Fruit fly (Drosophila melanogaster) whole organism, embryonic: ENCODE measurements around the gene Tbca.

Source experiments
- Ada2b ChIP-seq: fragments of 200-800 bp; sonication (Bioruptor generic); IDR thresholded peaks from 2 replicates; pipeline ENCODE4 v1.3.6; 2022; ENCODE audit warnings: missing biosample characterization, missing genetic modification characterization
- CG10431 ChIP-seq: fragments of 200-800 bp; sonication (Bioruptor generic); optimal IDR thresholded peaks from 3 replicates; lab custom pipeline; 2018; ENCODE audit warnings: missing biosample characterization, mild to moderate bottlenecking, missing genetic modification characterization
- CG11695 ChIP-seq: fragments of 200-800 bp; sonication (Bioruptor generic); IDR thresholded peaks from 3 replicates; pipeline ENCODE4 v1.3.6; 2022; ENCODE audit warnings: missing biosample characterization, missing genetic modification characterization
- CG11696 ChIP-seq: fragments of 200-800 bp; sonication (Bioruptor generic); IDR thresholded peaks from 2 replicates; pipeline ENCODE4 v1.3.6; 2022; ENCODE audit warnings: missing biosample characterization, missing genetic modification characterization
- CG12219 ChIP-seq: fragments of 200-800 bp; sonication (Bioruptor generic); optimal IDR thresholded peaks from 3 replicates; lab custom pipeline; 2018; ENCODE audit warnings: missing biosample characterization, mild to moderate bottlenecking, missing genetic modification characterization
- CG12769 ChIP-seq: fragments of 200-800 bp; sonication (Bioruptor generic); optimal IDR thresholded peaks from 2 replicates; lab custom pipeline; 2019; ENCODE audit warnings: missing biosample characterization, mild to moderate bottlenecking, missing genetic modification characterization, moderate library complexity
- CG13296 ChIP-seq: fragments of 200-800 bp; sonication (Bioruptor generic); optimal IDR thresholded peaks from 3 replicates; lab custom pipeline; 2018; ENCODE audit warnings: missing biosample characterization, mild to moderate bottlenecking, missing genetic modification characterization
- CG16815 ChIP-seq: fragments of 200-800 bp; sonication (Bioruptor generic); optimal IDR thresholded peaks from 3 replicates; lab custom pipeline; 2017; ENCODE audit warnings: missing biosample characterization, mild to moderate bottlenecking, missing genetic modification characterization
- CG16863 ChIP-seq: fragments of 200-800 bp; sonication (Bioruptor generic); optimal IDR thresholded peaks from 3 replicates; lab custom pipeline; 2016; ENCODE audit warnings: missing biosample characterization, missing genetic modification characterization
- CG17361 ChIP-seq: fragments of 200-800 bp; sonication (Bioruptor generic); IDR thresholded peaks from 3 replicates; pipeline ENCODE4 v1.3.6; 2022; ENCODE audit warnings: missing biosample characterization, missing genetic modification characterization
- CG2129 ChIP-seq: fragments of 200-800 bp; sonication (Bioruptor generic); IDR thresholded peaks from 2 replicates; pipeline ENCODE4 v1.3.6; 2022; ENCODE audit warnings: missing biosample characterization, missing genetic modification characterization; ENCODE audit not compliant: partially characterized antibody
- CG2199 ChIP-seq: fragments of 200-800 bp; sonication (Bioruptor generic); IDR thresholded peaks from 3 replicates; pipeline ENCODE4 v1.3.6; 2022; ENCODE audit warnings: missing biosample characterization, missing genetic modification characterization
- CG2712 ChIP-seq: fragments of 200-800 bp; optimal IDR thresholded peaks from 3 replicates; lab custom pipeline; 2019; ENCODE audit warnings: missing biosample characterization, mild to moderate bottlenecking, missing genetic modification characterization, moderate library complexity
- CG3163 ChIP-seq: fragments of 200-800 bp; sonication (Bioruptor generic); optimal IDR thresholded peaks from 3 replicates; lab custom pipeline; 2016; ENCODE audit warnings: missing biosample characterization, missing genetic modification characterization
- CG32532 ChIP-seq: fragments of 200-800 bp; sonication (Bioruptor generic); IDR thresholded peaks from 2 replicates; pipeline ENCODE4 v1.3.6; 2022; ENCODE audit warnings: missing biosample characterization, missing genetic modification characterization
- CG33213 ChIP-seq: fragments of 200-800 bp; sonication (Bioruptor generic); optimal IDR thresholded peaks from 3 replicates; lab custom pipeline; 2016; ENCODE audit warnings: missing biosample characterization, missing genetic modification characterization
- CG4282 ChIP-seq: fragments of 200-800 bp; sonication (Bioruptor generic); optimal IDR thresholded peaks from 2 replicates; lab custom pipeline; 2016; ENCODE audit warnings: missing biosample characterization, missing genetic modification characterization
- CG43689 ChIP-seq: fragments of 200-800 bp; sonication (Bioruptor generic); IDR thresholded peaks from 2 replicates; pipeline ENCODE4 v1.3.6; 2022; ENCODE audit warnings: missing biosample characterization, missing genetic modification characterization
- CG6175 ChIP-seq: fragments of 200-800 bp; sonication (Bioruptor generic); IDR thresholded peaks from 3 replicates; pipeline ENCODE4 v1.3.6; 2022; ENCODE audit warnings: missing biosample characterization, missing genetic modification characterization
- CG6654 ChIP-seq: fragments of 200-800 bp; sonication (Bioruptor generic); optimal IDR thresholded peaks from 2 replicates; lab custom pipeline; 2017; ENCODE audit warnings: missing biosample characterization, mild to moderate bottlenecking, missing genetic modification characterization
- CrebB ChIP-seq: fragments of 200-800 bp; sonication (Bioruptor generic); optimal IDR thresholded peaks from 3 replicates; lab custom pipeline; 2018; ENCODE audit warnings: missing biosample characterization, mild to moderate bottlenecking, missing genetic modification characterization
- Dbx ChIP-seq: fragments of 200-800 bp; sonication (Bioruptor generic); IDR thresholded peaks from 3 replicates; pipeline ENCODE4 v1.3.6; 2022; ENCODE audit warnings: missing biosample characterization, missing genetic modification characterization
- Dll ChIP-seq: fragments of 200-800 bp; sonication (Bioruptor generic); IDR thresholded peaks from 4 replicates; pipeline ENCODE4 v1.3.6; 2022; ENCODE audit warnings: missing biosample characterization, missing genetic modification characterization; ENCODE audit not compliant: partially characterized antibody
- Fer2 ChIP-seq: fragments of 200-800 bp; sonication (Bioruptor generic); optimal IDR thresholded peaks from 2 replicates; lab custom pipeline; 2018; ENCODE audit warnings: missing biosample characterization, mild to moderate bottlenecking, missing genetic modification characterization, moderate library complexity
- Hr51 ChIP-seq, 2 experiments: fragments of 200-800 bp; sonication (Bioruptor generic); optimal IDR thresholded peaks; 2 replicates in 1 of 2; 3 replicates in 1 of 2; lab custom pipeline; 2016 to 2018; ENCODE audit warnings: missing biosample characterization in 2 of 2, missing genetic modification characterization in 2 of 2, mild to moderate bottlenecking in 1 of 2, moderate library complexity in 1 of 2
- MTF-1 ChIP-seq: fragments of 200-800 bp; sonication (Bioruptor generic); optimal IDR thresholded peaks from 2 replicates; lab custom pipeline; 2018; ENCODE audit warnings: missing biosample characterization, mild to moderate bottlenecking, missing genetic modification characterization, borderline replicate concordance
- Nf-YB ChIP-seq: fragments of 200-800 bp; sonication (Bioruptor generic); optimal IDR thresholded peaks from 3 replicates; lab custom pipeline; 2019; ENCODE audit warnings: missing biosample characterization, mild to moderate bottlenecking, missing genetic modification characterization, moderate library complexity
- Oaz ChIP-seq: fragments of 200-800 bp; sonication (Bioruptor generic); IDR thresholded peaks from 2 replicates; pipeline ENCODE4 v1.3.6; 2022; ENCODE audit warnings: missing biosample characterization, missing genetic modification characterization
- Rfx ChIP-seq: fragments of 200-800 bp; sonication (Bioruptor generic); IDR thresholded peaks from 2 replicates; pipeline ENCODE4 v1.3.6; 2022; ENCODE audit warnings: missing biosample characterization, missing genetic modification characterization
- Rx ChIP-seq: fragments of 200-800 bp; sonication (Bioruptor generic); IDR thresholded peaks from 2 replicates; pipeline ENCODE4 v1.3.6; 2022; ENCODE audit warnings: missing biosample characterization, missing genetic modification characterization
- bsh ChIP-seq, 2 experiments: fragments of 200-800 bp; sonication (Bioruptor generic); optimal IDR thresholded peaks; 2 replicates each; lab custom pipeline; 2017 to 2018; ENCODE audit warnings: mild to moderate bottlenecking in 2 of 2, missing biosample characterization in 2 of 2, missing genetic modification characterization in 2 of 2, moderate library complexity in 1 of 2
- ci ChIP-seq: fragments of 200-800 bp; sonication (Bioruptor generic); IDR thresholded peaks from 3 replicates; pipeline ENCODE4 v1.3.6; 2022; ENCODE audit warnings: missing biosample characterization, missing genetic modification characterization
- cwo ChIP-seq: fragments of 200-800 bp; sonication (Bioruptor generic); optimal IDR thresholded peaks from 3 replicates; lab custom pipeline; 2017; ENCODE audit warnings: missing biosample characterization, missing genetic modification characterization, mild to moderate bottlenecking, moderate library complexity, missing genetic modification reagents
- dimm ChIP-seq: fragments of 200-800 bp; sonication (Bioruptor generic); IDR thresholded peaks from 2 replicates; pipeline ENCODE4 v1.3.6; 2022; ENCODE audit warnings: missing biosample characterization, missing genetic modification characterization
- dmrt11E ChIP-seq: fragments of 200-800 bp; sonication (Bioruptor generic); optimal IDR thresholded peaks from 3 replicates; lab custom pipeline; 2018; ENCODE audit warnings: missing biosample characterization, mild to moderate bottlenecking, missing genetic modification characterization, moderate library complexity
- ewg ChIP-seq: fragments of 200-800 bp; sonication (Bioruptor generic); optimal IDR thresholded peaks from 3 replicates; lab custom pipeline; 2017; ENCODE audit warnings: mild to moderate bottlenecking, missing biosample characterization, missing genetic modification reagents, missing genetic modification characterization
- exex ChIP-seq: fragments of 200-800 bp; sonication (Bioruptor generic); optimal IDR thresholded peaks from 4 replicates; lab custom pipeline; 2018; ENCODE audit warnings: missing biosample characterization, mild to moderate bottlenecking, missing genetic modification characterization, moderate library complexity
- fru ChIP-seq: fragments of >200 bp; optimal IDR thresholded peaks from 2 replicates; lab custom pipeline; 2017
- ftz-f1 ChIP-seq: fragments of 200-800 bp; sonication (Bioruptor generic); optimal IDR thresholded peaks from 2 replicates; lab custom pipeline; 2016; ENCODE audit warnings: missing biosample characterization, missing genetic modification characterization
- gcm ChIP-seq: fragments of 200-800 bp; sonication (Bioruptor generic); optimal IDR thresholded peaks from 2 replicates; lab custom pipeline; 2019; ENCODE audit warnings: missing biosample characterization, mild to moderate bottlenecking, missing genetic modification characterization, moderate library complexity
- lilli ChIP-seq: fragments of 200-800 bp; sonication (Bioruptor generic); optimal IDR thresholded peaks from 3 replicates; lab custom pipeline; 2016; ENCODE audit warnings: missing biosample characterization, missing genetic modification characterization
- mirr ChIP-seq: fragments of 200-800 bp; sonication (Bioruptor generic); optimal IDR thresholded peaks from 3 replicates; lab custom pipeline; 2018; ENCODE audit warnings: missing biosample characterization, mild to moderate bottlenecking, missing genetic modification characterization
- pb ChIP-seq: fragments of 200-800 bp; sonication (Bioruptor generic); optimal IDR thresholded peaks from 3 replicates; lab custom pipeline; 2016; ENCODE audit warnings: missing biosample characterization, missing genetic modification characterization
- scrt ChIP-seq: fragments of 200-800 bp; sonication (Bioruptor generic); optimal IDR thresholded peaks from 2 replicates; lab custom pipeline; 2018; ENCODE audit warnings: missing biosample characterization, mild to moderate bottlenecking, missing genetic modification characterization, moderate library complexity
- sim ChIP-seq: fragments of 200-800 bp; sonication (Bioruptor generic); IDR thresholded peaks from 2 replicates; pipeline ENCODE4 v1.3.6; 2022; ENCODE audit warnings: missing biosample characterization, missing genetic modification characterization
- slp2 ChIP-seq: fragments of 200-800 bp; sonication (Bioruptor generic); optimal IDR thresholded peaks from 2 replicates; lab custom pipeline; 2016; ENCODE audit warnings: missing biosample characterization, missing genetic modification characterization
- trem ChIP-seq: fragments of 200-800 bp; optimal IDR thresholded peaks from 3 replicates; lab custom pipeline; 2019; ENCODE audit warnings: missing biosample characterization, mild to moderate bottlenecking, missing genetic modification characterization, moderate library complexity
- tx ChIP-seq: fragments of 200-800 bp; sonication (Bioruptor generic); optimal IDR thresholded peaks from 2 replicates; lab custom pipeline; 2016; ENCODE audit warnings: missing biosample characterization, missing genetic modification characterization
- vfl ChIP-seq: fragments of 200-800 bp; sonication (Bioruptor generic); optimal IDR thresholded peaks from 2 replicates; lab custom pipeline; 2016; ENCODE audit warnings: missing biosample characterization, missing genetic modification characterization
- wor ChIP-seq: fragments of 200-800 bp; sonication (Bioruptor generic); IDR thresholded peaks from 2 replicates; pipeline ENCODE4 v1.3.6; 2022; ENCODE audit warnings: missing biosample characterization, missing genetic modification characterization
- yki ChIP-seq: fragments of >200 bp; optimal IDR thresholded peaks from 3 replicates; lab custom pipeline; 2018

Tbca gene

dm6 chr3R:31744044-31744652 is 858 bp downstream of the Tbca start, which contains the start of gene CG1896 (continued):
- TF ChIP-seq CG4282 (GFP tag; lab: Kevin White, UChicago), result no peak
- TF ChIP-seq Dbx, result no peak; the same call in 2 of the 3 replicates
- TF ChIP-seq pb (GFP tag; lab: Kevin White, UChicago), result no peak
- peak; percentile 59 for TF ChIP-seq scrt (GFP tag; lab: Kevin White, UChicago)
- TF ChIP-seq cwo, result peak; percentile 11
- TF ChIP-seq Rx (GFP tag; lab: Robert Waterston, UW), result 0 out of 2 replicates have a peak, but pooled peaks have one; percentile 25
- no peak for TF ChIP-seq slp2 (GFP tag; lab: Kevin White, UChicago)
- peak; percentile 48 for TF ChIP-seq ftz-f1
- TF ChIP-seq gcm (GFP tag; lab: Kevin White, UChicago), result peak; percentile 16
- no peak for TF ChIP-seq CG43689
- no peak for TF ChIP-seq mirr
- no peak for TF ChIP-seq CG10431 (GFP tag; lab: Kevin White, UChicago)
- peak; percentile 5 for TF ChIP-seq MTF-1
- TF ChIP-seq wor (GFP tag; lab: Robert Waterston, UW), result no peak
- no peak for TF ChIP-seq CG16863 (GFP tag; lab: Kevin White, UChicago)
- TF ChIP-seq tx (GFP tag; lab: Kevin White, UChicago), result no peak
- TF ChIP-seq Dll, result no peak
- TF ChIP-seq Rfx, result peak; percentile 50
- TF ChIP-seq exex (tag; lab: Kevin White, UChicago), result no peak
- TF ChIP-seq ewg (GFP tag; lab: Kevin White, UChicago), result peak; percentile 26
- peak; percentile 1 for TF ChIP-seq CG6654
- TF ChIP-seq dmrt11E (tag; lab: Kevin White, UChicago), result peak; percentile 30
- 0 out of 2 replicates have a peak, but pooled peaks have one; percentile 32 for TF ChIP-seq Ada2b (GFP tag; lab: Robert Waterston, UW)
- peak; percentile 40; the same call in 1 of the 3 replicates for TF ChIP-seq CG17361 (GFP tag; lab: Robert Waterston, UW)
- TF ChIP-seq CG16815 (GFP tag; lab: Kevin White, UChicago), result no peak
- no peak for TF ChIP-seq yki (lab: Kevin White, UChicago)
- TF ChIP-seq CG32532 (GFP tag; lab: Robert Waterston, UW), result peak; percentile 41; the same call in 1 of the 2 replicates
- TF ChIP-seq lilli (GFP tag; lab: Kevin White, UChicago), result peak; percentile 40
- no peak for TF ChIP-seq CG12769 (tag; lab: Kevin White, UChicago)
- no peak for TF ChIP-seq fru
- no peak for TF ChIP-seq vfl (GFP tag; lab: Kevin White, UChicago)
- TF ChIP-seq Nf-YB (GFP tag; lab: Kevin White, UChicago), result no peak
- TF ChIP-seq ci (GFP tag; lab: Robert Waterston, UW), result peak; percentile 57; the same call in 1 of the 3 replicates
- TF ChIP-seq Fer2 (tag; lab: Kevin White, UChicago), result no peak
- TF ChIP-seq CG13296 (GFP tag; lab: Kevin White, UChicago), result peak; percentile 36
- TF ChIP-seq CG6175 (GFP tag; lab: Robert Waterston, UW), result no peak
- TF ChIP-seq dimm, result no peak
- TF ChIP-seq CG2199 (GFP tag; lab: Robert Waterston, UW), result no peak
- no peak for TF ChIP-seq sim
- peak in 1 of 2 experiments; percentile 52 for TF ChIP-seq bsh (GFP tag; optimal IDR thresholded peaks at IDR 0.05; lab: Kevin White, UChicago)
- no peak for TF ChIP-seq CrebB
- TF ChIP-seq Oaz (GFP tag; lab: Robert Waterston, UW), result no peak
- TF ChIP-seq CG33213 (GFP tag; lab: Kevin White, UChicago), result no peak
- TF ChIP-seq CG11696 (GFP tag; lab: Robert Waterston, UW), result no peak
- no peak for TF ChIP-seq CG12219 (GFP tag; lab: Kevin White, UChicago)
- TF ChIP-seq trem, result peak; percentile 34
- no peak for TF ChIP-seq CG3163
- peak; percentile 55 for TF ChIP-seq CG2712
- TF ChIP-seq CG11695 (GFP tag; lab: Robert Waterston, UW), result peak; percentile 65; the same call in 1 of the 3 replicates
- TF ChIP-seq Hr51 (GFP tag; optimal IDR thresholded peaks at IDR 0.05; lab: Kevin White, UChicago), result peak in 1 of 2 experiments; percentile 30
- no peak for TF ChIP-seq CG2129 (GFP tag; lab: Robert Waterston, UW)
